Fruit fly (Drosophila melanogaster): ENCODE data around the gene JMJD6.
A peak's percentile ranks its signal among the peaks of the same experiment; 100 is the strongest.

Gene JMJD6

dm6 chr3R:22368777-22369214 lies 6.6 kb upstream of the JMJD6 start (continued):
- TF ChIP-seq repo (GFP tag; optimal IDR thresholded peaks at IDR 0.05): no peak
- TF ChIP-seq Trl (optimal IDR thresholded peaks at IDR 0.05): peak; percentile 68 to 80
- TF ChIP-seq Trl (GFP tag; optimal IDR thresholded peaks at IDR 0.05): peak; percentile 35
- TF ChIP-seq CG1792 (GFP tag; optimal IDR thresholded peaks at IDR 0.05): no peak
- no peak for TF ChIP-seq jumu (GFP tag; optimal IDR thresholded peaks at IDR 0.05)
- peak; percentile 29 for TF ChIP-seq Hand (GFP tag; optimal IDR thresholded peaks at IDR 0.05)
- TF ChIP-seq CG8765 (GFP tag; IDR thresholded peaks at IDR 0.05): peak; percentile 6; the same call in 1 of the 2 replicates
- TF ChIP-seq CG11456 (GFP tag; IDR thresholded peaks at IDR 0.05): peak; percentile 75; the same call in 2 of the 3 replicates
- TF ChIP-seq CG12155 (GFP tag; optimal IDR thresholded peaks at IDR 0.05): peak; percentile 44
- TF ChIP-seq Adf1 (GFP tag; IDR thresholded peaks at IDR 0.05): peak; percentile 61
- TF ChIP-seq CG30403 (GFP tag; optimal IDR thresholded peaks at IDR 0.05): peak; percentile 75
- TF ChIP-seq eyg (GFP tag; optimal IDR thresholded peaks at IDR 0.05): peak; percentile 45
- TF ChIP-seq CG18262 (tag; optimal IDR thresholded peaks at IDR 0.05): peak; percentile 57
- peak; percentile 42; the same call in 2 of the 3 replicates for TF ChIP-seq B-H1 (GFP tag; IDR thresholded peaks at IDR 0.05)
- peak; percentile 51 for TF ChIP-seq wor (GFP tag; IDR thresholded peaks at IDR 0.05)
- no peak for TF ChIP-seq Doc2 (GFP tag; IDR thresholded peaks at IDR 0.05)
- peak; percentile 58 for TF ChIP-seq CG32772 (GFP tag; IDR thresholded peaks at IDR 0.05)
- peak; percentile 64 for TF ChIP-seq CG13775 (GFP tag; optimal IDR thresholded peaks at IDR 0.05)
- TF ChIP-seq Asciz (GFP tag; optimal IDR thresholded peaks at IDR 0.05): peak; percentile 30
- no peak for TF ChIP-seq sna (GFP tag; IDR thresholded peaks at IDR 0.05; ENCODE audit: partially characterized antibody)
- TF ChIP-seq CG15601 (tag; optimal IDR thresholded peaks at IDR 0.05): no peak
- no peak for TF ChIP-seq Doc3 (GFP tag; IDR thresholded peaks at IDR 0.05; ENCODE audit: partially characterized antibody)
- TF ChIP-seq CG1529 (GFP tag; optimal IDR thresholded peaks at IDR 0.05): no peak
- peak; percentile 66 for TF ChIP-seq lilli (GFP tag; optimal IDR thresholded peaks at IDR 0.05)
- no peak for TF ChIP-seq salm (tag; optimal IDR thresholded peaks at IDR 0.05)
- TF ChIP-seq CG10209 (GFP tag; optimal IDR thresholded peaks at IDR 0.05): peak; percentile 64
- peak; percentile 18 for TF ChIP-seq Nf-YB (GFP tag; optimal IDR thresholded peaks at IDR 0.05)
- TF ChIP-seq CG3163 (GFP tag; optimal IDR thresholded peaks at IDR 0.05): no peak
- peak; percentile 63; the same call in 1 of the 3 replicates for TF ChIP-seq Optix (GFP tag; IDR thresholded peaks at IDR 0.05)
- TF ChIP-seq CrebB (tag; optimal IDR thresholded peaks at IDR 0.05): no peak
- TF ChIP-seq Atf6 (GFP tag; IDR thresholded peaks at IDR 0.05): peak; percentile 91
- TF ChIP-seq CG1647 (GFP tag; optimal IDR thresholded peaks at IDR 0.05): peak; percentile 24
- peak; percentile 19 for TF ChIP-seq pho (GFP tag; optimal IDR thresholded peaks at IDR 0.05)
- no peak for TF ChIP-seq inv (GFP tag; IDR thresholded peaks at IDR 0.05; ENCODE audit: partially characterized antibody)
- TF ChIP-seq CG2678 (tag; optimal IDR thresholded peaks at IDR 0.05): peak; percentile 79
- no peak for TF ChIP-seq sr (GFP tag; IDR thresholded peaks at IDR 0.05)
- TF ChIP-seq CG15479 (GFP tag; optimal IDR thresholded peaks at IDR 0.05): no peak
- no peak for TF ChIP-seq hb (GFP tag; IDR thresholded peaks at IDR 0.05; ENCODE audit: partially characterized antibody)
- TF ChIP-seq tio (GFP tag; optimal IDR thresholded peaks at IDR 0.05): peak; percentile 57
- TF ChIP-seq Nf-YA (GFP tag; IDR thresholded peaks at IDR 0.05): peak; percentile 44; the same call in 1 of the 2 replicates
- no peak for TF ChIP-seq maf-S (GFP tag; optimal IDR thresholded peaks at IDR 0.05)
- no peak for TF ChIP-seq kah (GFP tag; optimal IDR thresholded peaks at IDR 0.05)
- peak; percentile 74 for TF ChIP-seq CG9727 (GFP tag; optimal IDR thresholded peaks at IDR 0.05)
- TF ChIP-seq CG17328 (GFP tag; IDR thresholded peaks at IDR 0.05): peak; percentile 74
- no peak for TF ChIP-seq CG10431 (GFP tag; optimal IDR thresholded peaks at IDR 0.05)
- TF ChIP-seq abd-A (tag; optimal IDR thresholded peaks at IDR 0.05): no peak
- TF ChIP-seq BtbVII (GFP tag; optimal IDR thresholded peaks at IDR 0.05): peak; percentile 72
- peak; percentile 32 for TF ChIP-seq CG5245 (GFP tag; optimal IDR thresholded peaks at IDR 0.05)
- no peak for TF ChIP-seq CG31365 (tag; optimal IDR thresholded peaks at IDR 0.05)
- TF ChIP-seq Ptx1 (GFP tag; IDR thresholded peaks at IDR 0.05): peak; percentile 82
- TF ChIP-seq unc-4 (GFP tag; IDR thresholded peaks at IDR 0.05; ENCODE audit: partially characterized antibody): no peak

All from whole organism, embryonic.